Worm (Caenorhabditis elegans): Measurements from ENCODE around the gene C29F3.7.

The C29F3.7 gene

DNA sequence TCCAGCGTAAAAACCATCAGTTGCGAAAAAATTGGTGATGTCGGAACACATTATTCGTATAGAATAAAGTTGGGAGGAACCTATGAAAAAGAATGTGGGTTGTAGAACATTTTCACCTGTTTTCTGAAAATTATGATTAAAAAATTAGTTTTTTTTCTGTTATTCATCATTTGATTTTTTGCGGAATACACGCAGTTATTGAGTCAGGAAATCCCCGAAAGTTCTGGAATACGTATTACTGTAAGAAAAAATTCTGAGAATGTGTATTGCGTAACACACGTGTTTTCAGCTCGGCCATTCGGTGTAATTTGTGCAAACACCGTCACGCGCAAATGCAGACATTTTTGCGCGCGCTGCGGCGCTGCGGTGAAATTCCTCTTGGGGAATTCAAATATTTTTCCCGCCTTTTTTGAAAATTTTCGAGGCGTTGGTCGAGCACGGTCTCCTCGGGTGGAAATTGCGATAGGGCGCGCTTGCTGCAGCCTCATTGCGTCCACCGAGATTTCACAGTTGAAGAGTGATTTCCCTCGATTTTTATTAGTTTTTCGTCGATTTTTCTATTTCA lies 34.2 kb downstream of the C29F3.7 start, which contains the start of gene srh-170:
TSS of gene srh-170 (minus strand) at position 51 of the 565 bp plus-strand sequence.
- TF ChIP-seq peb-1 (tag; optimal IDR thresholded peaks at IDR 0.05) = no peak
- no peak for TF ChIP-seq nhr-25 (tag; optimal IDR thresholded peaks at IDR 0.05)
- TF ChIP-seq sma-9 (GFP tag; optimal IDR thresholded peaks at IDR 0.05) = no peak
- no peak for TF ChIP-seq sma-9 (tag; optimal IDR thresholded peaks at IDR 0.05)
- TF ChIP-seq nhr-129 (tag; optimal IDR thresholded peaks at IDR 0.05) = no peak
- TF ChIP-seq F13H6.1 (tag; optimal IDR thresholded peaks at IDR 0.05) = no peak
- no peak for TF ChIP-seq ZK546.5 (tag; optimal IDR thresholded peaks at IDR 0.05)
- no peak for TF ChIP-seq egl-27 (tag; optimal IDR thresholded peaks at IDR 0.05)
- no peak for TF ChIP-seq ztf-11 (tag; optimal IDR thresholded peaks at IDR 0.05)
- no peak for TF ChIP-seq alr-1 (tag; optimal IDR thresholded peaks at IDR 0.05)

DNA sequence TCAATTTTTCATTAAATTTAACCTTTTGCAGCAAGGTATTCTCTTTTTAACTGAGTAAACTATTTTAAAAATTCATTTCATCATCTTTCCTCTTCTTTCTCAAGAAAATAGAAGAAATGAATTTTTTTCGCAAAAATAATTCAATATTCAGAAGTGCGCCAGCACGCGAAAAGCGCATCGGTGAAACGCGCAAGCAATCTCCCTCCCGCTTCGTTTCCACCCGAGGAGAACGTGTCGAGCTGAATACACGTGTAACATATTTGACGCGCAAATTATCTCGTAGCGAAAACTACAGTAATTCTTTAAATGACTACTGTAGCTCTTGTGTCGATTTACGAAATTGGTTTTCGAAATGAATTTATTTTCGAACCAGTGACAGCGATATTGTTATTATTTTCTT lies 37.4 kb downstream of the C29F3.7 start:
- TF ChIP-seq lin-11 (tag; optimal IDR thresholded peaks at IDR 0.05) (no peak), ztf-4 (tag; optimal IDR thresholded peaks at IDR 0.05) (no peak), nhr-25 (tag; optimal IDR thresholded peaks at IDR 0.05) (no peak), nhr-10 (tag; optimal IDR thresholded peaks at IDR 0.05) (no peak), skn-1 (tag; optimal IDR thresholded peaks at IDR 0.05) (no peak), zag-1 (tag; optimal IDR thresholded peaks at IDR 0.05) (no peak), nhr-77 (tag; optimal IDR thresholded peaks at IDR 0.05) (no peak), ama-1 (optimal IDR thresholded peaks at IDR 0.05) (no peak), egl-27 (tag; optimal IDR thresholded peaks at IDR 0.05) (no peak)

DNA sequence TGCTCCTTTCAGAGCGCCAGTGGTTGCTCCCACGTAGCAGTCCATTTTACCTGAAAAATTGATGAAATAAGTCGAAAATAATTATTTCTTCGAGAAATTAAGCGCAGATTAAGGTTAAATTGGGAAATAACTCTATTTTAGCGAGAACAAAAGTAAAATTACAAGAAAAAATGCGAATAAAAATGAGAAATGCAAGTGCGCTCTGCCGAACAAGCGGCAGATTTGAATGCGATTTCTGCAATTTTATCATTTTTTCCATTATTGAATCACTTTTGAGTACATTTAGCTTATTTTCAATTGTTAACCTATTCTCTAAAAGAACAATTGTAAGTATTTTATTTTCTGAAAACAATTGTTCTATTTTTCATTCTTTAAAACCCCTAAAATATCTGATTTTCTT lies 40.2 kb downstream of the C29F3.7 start, which contains the start of gene T06E6.1:
TSS of gene T06E6.1 (minus strand) at position 56 of the 400 bp plus-strand sequence.
- TF ChIP-seq lsy-2 (tag; optimal IDR thresholded peaks at IDR 0.05) (peak in 1 of 2 experiments; percentile 23), unc-39 (tag; optimal IDR thresholded peaks at IDR 0.05) (no peak), ztf-11 (tag; optimal IDR thresholded peaks at IDR 0.05) (no peak), ama-1 (optimal IDR thresholded peaks at IDR 0.05) (no peak), egl-27 (tag; optimal IDR thresholded peaks at IDR 0.05) (no peak), gmeb-1 (tag; optimal IDR thresholded peaks at IDR 0.05) (peak; percentile 68), nhr-77 (tag; optimal IDR thresholded peaks at IDR 0.05) (no peak), mdl-1 (tag; optimal IDR thresholded peaks at IDR 0.05) (no peak), C34F6.9 (tag; optimal IDR thresholded peaks at IDR 0.05) (no peak), lin-13 (GFP tag; optimal IDR thresholded peaks at IDR 0.05) (peak; percentile 28), sma-9 (GFP tag; optimal IDR thresholded peaks at IDR 0.05) (no peak), sma-9 (tag; optimal IDR thresholded peaks at IDR 0.05) (no peak), elt-3 (tag; optimal IDR thresholded peaks at IDR 0.05) (no peak), blmp-1 (tag; optimal IDR thresholded peaks at IDR 0.05; ENCODE audit: insufficient read depth) (no peak), lin-39 (tag; optimal IDR thresholded peaks at IDR 0.05) (no peak), unc-55 (GFP tag; optimal IDR thresholded peaks at IDR 0.05) (peak; percentile 5), snpc-4 (tag; optimal IDR thresholded peaks at IDR 0.05) (no peak), peb-1 (tag; optimal IDR thresholded peaks at IDR 0.05) (no peak), nhr-25 (tag; optimal IDR thresholded peaks at IDR 0.05) (no peak), nhr-23 (tag; optimal IDR thresholded peaks at IDR 0.05) (no peak), sem-4 (tag; optimal IDR thresholded peaks at IDR 0.05) (no peak), nhr-11 (tag; optimal IDR thresholded peaks at IDR 0.05) (no peak)

DNA sequence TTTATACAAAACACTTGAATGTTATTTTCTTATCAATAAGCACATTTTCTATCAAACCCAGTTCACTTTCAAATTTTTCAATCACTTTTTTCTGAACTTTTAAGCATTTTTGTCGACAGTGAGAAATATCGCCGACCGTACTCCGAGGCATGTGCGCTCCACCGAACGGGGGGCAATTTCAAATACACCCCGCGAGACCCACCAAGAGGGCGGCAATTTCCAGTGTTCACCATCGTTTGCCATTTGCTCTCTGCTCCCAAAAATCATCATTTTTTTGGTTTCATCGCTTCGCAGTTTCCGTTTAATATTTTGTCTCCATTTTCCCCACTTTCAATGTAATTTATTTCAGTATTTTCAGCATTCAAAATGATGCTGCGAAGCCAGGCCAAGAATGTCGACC lies 40.6 kb downstream of the C29F3.7 start, which contains the start of gene cyb-3:
TSS of gene cyb-3 (plus strand) at position 350 of the 400 bp plus-strand sequence.
- TF ChIP-seq unc-55 (GFP tag; optimal IDR thresholded peaks at IDR 0.05) (no peak), sma-9 (GFP tag; optimal IDR thresholded peaks at IDR 0.05) (no peak), sma-9 (tag; optimal IDR thresholded peaks at IDR 0.05) (no peak)

DNA sequence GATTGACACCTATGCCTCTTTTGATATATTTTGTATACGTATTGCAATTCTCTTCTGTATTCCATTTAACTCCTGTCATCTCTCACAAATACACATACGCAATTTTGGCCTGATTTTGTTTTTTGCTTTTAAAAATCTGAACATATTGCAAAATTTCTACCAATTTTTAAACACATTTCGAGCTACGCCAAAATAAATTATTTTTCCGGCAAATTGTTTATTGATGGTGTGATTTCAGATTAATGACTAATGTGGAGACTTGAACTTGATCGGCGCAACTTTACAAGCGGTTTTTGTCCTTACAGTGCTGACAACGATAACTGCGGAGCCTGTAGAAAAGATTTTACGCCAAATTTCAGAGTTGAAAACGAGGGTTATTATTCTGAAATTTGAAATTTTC lies 42.4 kb downstream of the C29F3.7 start:
- TF ChIP-seq snpc-4 (tag; optimal IDR thresholded peaks at IDR 0.05) = no peak
- TF ChIP-seq Y55F3AM.14 (GFP tag; optimal IDR thresholded peaks at IDR 0.05) = no peak
- no peak for TF ChIP-seq nhr-11 (tag; optimal IDR thresholded peaks at IDR 0.05)
- TF ChIP-seq nhr-25 (tag; optimal IDR thresholded peaks at IDR 0.05) = no peak
- TF ChIP-seq sma-3 (GFP tag; optimal IDR thresholded peaks at IDR 0.05) = no peak
- TF ChIP-seq peb-1 (tag; optimal IDR thresholded peaks at IDR 0.05) = no peak
- no peak for TF ChIP-seq mbf-1 (tag; optimal IDR thresholded peaks at IDR 0.05)
- no peak for TF ChIP-seq zag-1 (tag; optimal IDR thresholded peaks at IDR 0.05)
- no peak for TF ChIP-seq sem-4 (tag; optimal IDR thresholded peaks at IDR 0.05)
